Fruit fly (Drosophila melanogaster): ENCODE measurements around the gene CG46025.
"Not testable (repeated sequence)": the region's sequence is repeated elsewhere in the genome, so short reads cannot be mapped to it uniquely, and the experiment has no call there.

dm6 chr2L:7738709-7739108, 15.3 kb upstream of the CG46025 start, which contains the start of gene CG31904:
- not testable (repeated sequence) for TF ChIP-seq psq (GFP tag; optimal IDR thresholded peaks at IDR 0.05); sage (GFP tag; optimal IDR thresholded peaks at IDR 0.05); jim (GFP tag; optimal IDR thresholded peaks at IDR 0.05); Jra (GFP tag; optimal IDR thresholded peaks at IDR 0.05); tai (GFP tag; optimal IDR thresholded peaks at IDR 0.05); br (GFP tag; optimal IDR thresholded peaks at IDR 0.05); h (GFP tag; optimal IDR thresholded peaks at IDR 0.05); Rel (GFP tag; optimal IDR thresholded peaks at IDR 0.05); Rel (tag; optimal IDR thresholded peaks at IDR 0.05); pan (optimal IDR thresholded peaks at IDR 0.05); lola (GFP tag; optimal IDR thresholded peaks at IDR 0.05); GATAd (GFP tag; optimal IDR thresholded peaks at IDR 0.05); ey (GFP tag; optimal IDR thresholded peaks at IDR 0.05); Vsx2 (GFP tag; optimal IDR thresholded peaks at IDR 0.05; ENCODE audit: partially characterized antibody); dsf (GFP tag; optimal IDR thresholded peaks at IDR 0.05; ENCODE audit: borderline replicate concordance)

Measured in whole organism, wandering third instar larva.